Fruit fly (Drosophila melanogaster): ENCODE data around the gene CG9705.

Gene CG9705

dm6 chr3L:16779704-16780173 is at the start of gene CG9705, which contains the start of gene mus302:
CG9705 (plus strand) TSS chr3L:16780100.
mus302 (minus strand) TSS chr3L:16779736.
- TF ChIP-seq CG15710 (tag; optimal IDR thresholded peaks at IDR 0.05) (peak; percentile 40), CG12605 (GFP tag; IDR thresholded peaks at IDR 0.05) (no peak), CG8301 (tag; optimal IDR thresholded peaks at IDR 0.05) (peak; percentile 6), CG8159 (tag; optimal IDR thresholded peaks at IDR 0.05) (peak; percentile 47), CG9948 (tag; optimal IDR thresholded peaks at IDR 0.05) (peak; percentile 12)

dm6 chr3L:16730645-16731044 is 49.3 kb upstream of the CG9705 start, which contains the start of gene Dbp73D:
Dbp73D (minus strand) TSS chr3L:16730818.
- TF ChIP-seq CG15710 (tag; optimal IDR thresholded peaks at IDR 0.05) (no peak), EcR (GFP tag; optimal IDR thresholded peaks at IDR 0.05) (no peak), CG8301 (tag; optimal IDR thresholded peaks at IDR 0.05) (no peak)

dm6 chr3L:16733246-16733645 is 46.7 kb upstream of the CG9705 start, which contains the start of gene CG9701:
CG9701 (plus strand) TSS chr3L:16733546.
- TF ChIP-seq Pif1B (GFP tag; optimal IDR thresholded peaks at IDR 0.05) (no peak), CG32121 (GFP tag; IDR thresholded peaks at IDR 0.05) (no peak), Snoo (tag; optimal IDR thresholded peaks at IDR 0.05) (no peak), gl (tag; optimal IDR thresholded peaks at IDR 0.05) (no peak), CG4496 (GFP tag; IDR thresholded peaks at IDR 0.05) (no peak), CG13204 (GFP tag; optimal IDR thresholded peaks at IDR 0.05) (no peak), D1 (tag; optimal IDR thresholded peaks at IDR 0.05) (no peak), CG8159 (tag; optimal IDR thresholded peaks at IDR 0.05) (no peak), Pif1A (GFP tag; optimal IDR thresholded peaks at IDR 0.05) (no peak), CG34367 (tag; optimal IDR thresholded peaks at IDR 0.05) (no peak), EcR (GFP tag; optimal IDR thresholded peaks at IDR 0.05) (no peak), CG8301 (tag; optimal IDR thresholded peaks at IDR 0.05) (no peak)

dm6 chr3L:16741660-16742059 is 38.2 kb upstream of the CG9705 start:
- TF ChIP-seq rn (GFP tag; IDR thresholded peaks at IDR 0.05) (no peak), D1 (tag; optimal IDR thresholded peaks at IDR 0.05) (peak; percentile 67)

dm6 chr3L:16743906-16744704 is 35.8 kb upstream of the CG9705 start:
- TF ChIP-seq rn (GFP tag; IDR thresholded peaks at IDR 0.05), result no peak
- no peak for TF ChIP-seq CG9948 (tag; optimal IDR thresholded peaks at IDR 0.05)
- no peak for TF ChIP-seq D1 (tag; optimal IDR thresholded peaks at IDR 0.05)
- no peak for TF ChIP-seq CG34367 (tag; optimal IDR thresholded peaks at IDR 0.05)
- no peak for TF ChIP-seq CG14655 (GFP tag; optimal IDR thresholded peaks at IDR 0.05)
- no peak for TF ChIP-seq CG15710 (tag; optimal IDR thresholded peaks at IDR 0.05)
- no peak for TF ChIP-seq fd96Ca (GFP tag; IDR thresholded peaks at IDR 0.05)
- no peak for TF ChIP-seq Pif1B (GFP tag; optimal IDR thresholded peaks at IDR 0.05)
- no peak for TF ChIP-seq Ets98B (GFP tag; IDR thresholded peaks at IDR 0.05)
- TF ChIP-seq CG17806 (tag; optimal IDR thresholded peaks at IDR 0.05), result no peak

dm6 chr3L:16746586-16747383 is 33.1 kb upstream of the CG9705 start:
- peak; percentile 31 for TF ChIP-seq CG14655 (GFP tag; optimal IDR thresholded peaks at IDR 0.05)
- no peak for TF ChIP-seq CG10348 (GFP tag; IDR thresholded peaks at IDR 0.05)
- no peak; the same call in 2 of the 3 replicates for TF ChIP-seq CG4496 (GFP tag; IDR thresholded peaks at IDR 0.05)
- TF ChIP-seq rn (GFP tag; IDR thresholded peaks at IDR 0.05), result no peak
- TF ChIP-seq CG34367 (tag; optimal IDR thresholded peaks at IDR 0.05), result no peak
- TF ChIP-seq CG12605 (GFP tag; IDR thresholded peaks at IDR 0.05), result no peak
- peak; percentile 37 for TF ChIP-seq CG8159 (tag; optimal IDR thresholded peaks at IDR 0.05)
- TF ChIP-seq CG15710 (tag; optimal IDR thresholded peaks at IDR 0.05), result peak; percentile 20
- TF ChIP-seq CG9948 (tag; optimal IDR thresholded peaks at IDR 0.05), result peak; percentile 67
- TF ChIP-seq Pif1A (GFP tag; optimal IDR thresholded peaks at IDR 0.05), result no peak
- peak; percentile 54 for TF ChIP-seq CG8301 (tag; optimal IDR thresholded peaks at IDR 0.05)

dm6 chr3L:16748343-16748742 is 31.6 kb upstream of the CG9705 start:
- TF ChIP-seq Pif1B (GFP tag; optimal IDR thresholded peaks at IDR 0.05) (peak; percentile 12), CG34367 (tag; optimal IDR thresholded peaks at IDR 0.05) (peak; percentile 36), CG12605 (GFP tag; IDR thresholded peaks at IDR 0.05) (no peak), rn (GFP tag; IDR thresholded peaks at IDR 0.05) (no peak), CG13204 (GFP tag; optimal IDR thresholded peaks at IDR 0.05) (no peak), Pif1A (GFP tag; optimal IDR thresholded peaks at IDR 0.05) (peak; percentile 29), CG8301 (tag; optimal IDR thresholded peaks at IDR 0.05) (peak; percentile 67), CG4496 (GFP tag; IDR thresholded peaks at IDR 0.05) (0 out of 3 replicates have a peak, but pooled peaks have one; percentile 31), CG10348 (GFP tag; IDR thresholded peaks at IDR 0.05) (no peak), gl (tag; optimal IDR thresholded peaks at IDR 0.05) (no peak), Snoo (tag; optimal IDR thresholded peaks at IDR 0.05) (peak; percentile 42), D1 (tag; optimal IDR thresholded peaks at IDR 0.05) (no peak), Ets98B (GFP tag; IDR thresholded peaks at IDR 0.05) (no peak), CG17806 (tag; optimal IDR thresholded peaks at IDR 0.05) (peak; percentile 57), CG9948 (tag; optimal IDR thresholded peaks at IDR 0.05) (peak; percentile 56), CG32121 (GFP tag; IDR thresholded peaks at IDR 0.05) (0 out of 2 replicates have a peak, but pooled peaks have one; percentile 44), CG8159 (tag; optimal IDR thresholded peaks at IDR 0.05) (peak; percentile 66), CG14655 (GFP tag; optimal IDR thresholded peaks at IDR 0.05) (peak; percentile 69), fd96Ca (GFP tag; IDR thresholded peaks at IDR 0.05) (no peak), EcR (GFP tag; optimal IDR thresholded peaks at IDR 0.05) (no peak), CG15710 (tag; optimal IDR thresholded peaks at IDR 0.05) (peak; percentile 55)

All from whole organism, pupa.